Fruit fly (Drosophila melanogaster) whole organism, embryonic: Measurements from ENCODE around the gene CG9550.

Experiments used
- Ada2b ChIP-seq: fragments of 200-800 bp; sonication (Bioruptor generic); IDR thresholded peaks from 2 replicates; pipeline ENCODE4 v1.3.6; 2022; ENCODE audit warnings: missing biosample characterization, missing genetic modification characterization
- Aef1 ChIP-seq: fragments of 200-800 bp; sonication (Bioruptor generic); IDR thresholded peaks from 3 replicates; pipeline ENCODE4 v1.3.6; 2022; ENCODE audit warnings: missing biosample characterization, missing genetic modification characterization
- CG10267 ChIP-seq: fragments of 200-800 bp; sonication (Bioruptor generic); optimal IDR thresholded peaks from 2 replicates; lab custom pipeline; 2018; ENCODE audit warnings: missing biosample characterization, mild to moderate bottlenecking, missing genetic modification characterization, moderate library complexity
- CG11247 ChIP-seq: fragments of 200-800 bp; sonication (Bioruptor generic); IDR thresholded peaks from 2 replicates; pipeline ENCODE4 v1.3.6; 2022; ENCODE audit warnings: missing biosample characterization, missing genetic modification characterization
- CG12391 ChIP-seq: fragments of 200-800 bp; sonication (Bioruptor generic); optimal IDR thresholded peaks from 3 replicates; lab custom pipeline; 2018; ENCODE audit warnings: missing biosample characterization, mild to moderate bottlenecking, missing genetic modification characterization, moderate library complexity
- CG14014 ChIP-seq: fragments of 200-800 bp; sonication (Bioruptor generic); IDR thresholded peaks from 2 replicates; pipeline ENCODE4 v1.3.6; 2022; ENCODE audit warnings: missing biosample characterization, missing genetic modification characterization
- CG15696 ChIP-seq: fragments of 200-800 bp; sonication (Bioruptor generic); optimal IDR thresholded peaks from 2 replicates; lab custom pipeline; 2019; ENCODE audit warnings: missing biosample characterization, mild to moderate bottlenecking, missing genetic modification characterization, moderate library complexity
- CG17568 ChIP-seq: fragments of 200-800 bp; sonication (Bioruptor generic); optimal IDR thresholded peaks from 2 replicates; lab custom pipeline; 2018; ENCODE audit warnings: missing biosample characterization, mild to moderate bottlenecking, missing genetic modification characterization, moderate library complexity
- CG1832 ChIP-seq: fragments of 200-800 bp; sonication (Bioruptor generic); optimal IDR thresholded peaks from 2 replicates; lab custom pipeline; 2017; ENCODE audit warnings: missing biosample characterization, mild to moderate bottlenecking, missing genetic modification characterization, inconsistent platforms
- CG32532 ChIP-seq: fragments of 200-800 bp; sonication (Bioruptor generic); IDR thresholded peaks from 2 replicates; pipeline ENCODE4 v1.3.6; 2022; ENCODE audit warnings: missing biosample characterization, missing genetic modification characterization
- CG34224 ChIP-seq: fragments of 200-800 bp; sonication (Bioruptor generic); IDR thresholded peaks from 3 replicates; pipeline ENCODE4 v1.3.6; 2022; ENCODE audit warnings: missing biosample characterization, missing genetic modification characterization; ENCODE audit not compliant: partially characterized antibody
- CG42726 ChIP-seq: fragments of 200-800 bp; sonication (Bioruptor generic); IDR thresholded peaks from 2 replicates; pipeline ENCODE4 v1.3.6; 2022; ENCODE audit warnings: missing biosample characterization, missing genetic modification characterization; ENCODE audit not compliant: partially characterized antibody
- CG4282 ChIP-seq: fragments of 200-800 bp; sonication (Bioruptor generic); optimal IDR thresholded peaks from 2 replicates; lab custom pipeline; 2016; ENCODE audit warnings: missing biosample characterization, missing genetic modification characterization
- CG4820 ChIP-seq: fragments of 200-800 bp; sonication (Bioruptor generic); optimal IDR thresholded peaks from 3 replicates; lab custom pipeline; 2016; ENCODE audit warnings: missing biosample characterization, missing genetic modification characterization
- CG6175 ChIP-seq: fragments of 200-800 bp; sonication (Bioruptor generic); IDR thresholded peaks from 3 replicates; pipeline ENCODE4 v1.3.6; 2022; ENCODE audit warnings: missing biosample characterization, missing genetic modification characterization
- CG6683 ChIP-seq: fragments of 200-800 bp; sonication (Bioruptor generic); optimal IDR thresholded peaks from 2 replicates; lab custom pipeline; 2017; ENCODE audit warnings: missing biosample characterization, mild to moderate bottlenecking, missing genetic modification characterization, missing genetic modification reagents
- CG8924 ChIP-seq: fragments of 200-800 bp; optimal IDR thresholded peaks from 3 replicates; lab custom pipeline; 2019; ENCODE audit warnings: missing biosample characterization, mild to moderate bottlenecking, missing genetic modification characterization, moderate library complexity
- D19A ChIP-seq: fragments of 200-800 bp; optimal IDR thresholded peaks from 3 replicates; lab custom pipeline; 2019; ENCODE audit warnings: missing biosample characterization, mild to moderate bottlenecking, missing genetic modification characterization, moderate library complexity
- E2f1 ChIP-seq: fragments of 200-800 bp; sonication (Bioruptor generic); IDR thresholded peaks from 2 replicates; pipeline ENCODE4 v1.3.6; 2022; ENCODE audit warnings: missing biosample characterization, missing genetic modification characterization
- Fer1 ChIP-seq: fragments of 200-800 bp; sonication (Bioruptor generic); optimal IDR thresholded peaks from 2 replicates; lab custom pipeline; 2017; ENCODE audit warnings: missing biosample characterization, mild to moderate bottlenecking, missing genetic modification characterization
- Fer2 ChIP-seq: fragments of 200-800 bp; sonication (Bioruptor generic); optimal IDR thresholded peaks from 2 replicates; lab custom pipeline; 2018; ENCODE audit warnings: missing biosample characterization, mild to moderate bottlenecking, missing genetic modification characterization, moderate library complexity
- NFAT ChIP-seq: fragments of 200-800 bp; sonication (Bioruptor generic); IDR thresholded peaks from 2 replicates; pipeline ENCODE4 v1.3.6; 2022; ENCODE audit warnings: missing biosample characterization, missing genetic modification characterization
- Neu2 ChIP-seq: fragments of 200-800 bp; sonication (Bioruptor generic); optimal IDR thresholded peaks from 3 replicates; lab custom pipeline; 2016; ENCODE audit warnings: missing biosample characterization, missing genetic modification characterization, borderline replicate concordance
- Side ChIP-seq: fragments of 200-800 bp; sonication (Bioruptor generic); optimal IDR thresholded peaks from 2 replicates; lab custom pipeline; 2016; ENCODE audit warnings: missing biosample characterization, missing genetic modification characterization
- Sox102F ChIP-seq: fragments of 200-800 bp; sonication (Bioruptor generic); optimal IDR thresholded peaks from 2 replicates; lab custom pipeline; 2018; ENCODE audit warnings: missing biosample characterization, mild to moderate bottlenecking, missing genetic modification characterization, moderate library complexity
- Usf ChIP-seq: fragments of 200-800 bp; sonication (Bioruptor generic); optimal IDR thresholded peaks from 2 replicates; lab custom pipeline; 2017; ENCODE audit warnings: missing genotype, missing biosample characterization, missing genetic modification characterization
- bowl ChIP-seq: fragments of 200-800 bp; sonication (Bioruptor generic); IDR thresholded peaks from 2 replicates; pipeline ENCODE4 v1.3.6; 2022; ENCODE audit warnings: missing biosample characterization, missing genetic modification characterization
- cas ChIP-seq: fragments of 200-800 bp; sonication (Bioruptor generic); IDR thresholded peaks from 2 replicates; pipeline ENCODE4 v1.3.6; 2022; ENCODE audit warnings: missing biosample characterization, missing genetic modification characterization
- dmrt99B ChIP-seq: fragments of 200-800 bp; sonication (Bioruptor generic); optimal IDR thresholded peaks from 2 replicates; lab custom pipeline; 2018; ENCODE audit warnings: missing biosample characterization, mild to moderate bottlenecking, missing genetic modification characterization, moderate library complexity
- exex ChIP-seq: fragments of 200-800 bp; sonication (Bioruptor generic); optimal IDR thresholded peaks from 4 replicates; lab custom pipeline; 2018; ENCODE audit warnings: missing biosample characterization, mild to moderate bottlenecking, missing genetic modification characterization, moderate library complexity
- fd3F ChIP-seq: fragments of 200-800 bp; sonication (Bioruptor generic); optimal IDR thresholded peaks from 2 replicates; lab custom pipeline; 2018; ENCODE audit warnings: missing biosample characterization, mild to moderate bottlenecking, missing genetic modification characterization, moderate library complexity
- fu2 ChIP-seq: fragments of 200-800 bp; sonication (Bioruptor generic); optimal IDR thresholded peaks from 2 replicates; lab custom pipeline; 2016; ENCODE audit warnings: missing biosample characterization, missing genetic modification characterization
- ham ChIP-seq: fragments of 200-800 bp; sonication (Bioruptor generic); IDR thresholded peaks from 2 replicates; pipeline ENCODE4 v1.3.6; 2022; ENCODE audit warnings: missing biosample characterization, missing genetic modification characterization
- hbn ChIP-seq: fragments of 200-800 bp; sonication (Bioruptor generic); IDR thresholded peaks from 2 replicates; pipeline ENCODE4 v1.3.6; 2022; ENCODE audit warnings: missing biosample characterization, missing genetic modification characterization; ENCODE audit not compliant: partially characterized antibody
- jigr1 ChIP-seq: fragments of 200-800 bp; sonication (Bioruptor generic); IDR thresholded peaks from 3 replicates; pipeline ENCODE4 v1.3.6; 2022; ENCODE audit warnings: missing biosample characterization, missing genetic modification characterization
- kah ChIP-seq: fragments of 200-800 bp; sonication (Bioruptor generic); optimal IDR thresholded peaks from 2 replicates; lab custom pipeline; 2018; ENCODE audit warnings: missing biosample characterization, mild to moderate bottlenecking, missing genetic modification characterization
- kni ChIP-seq: fragments of 200-800 bp; sonication (Bioruptor generic); optimal IDR thresholded peaks from 3 replicates; lab custom pipeline; 2017; ENCODE audit warnings: mild to moderate bottlenecking, missing biosample characterization, missing genetic modification reagents, missing genetic modification characterization
- lilli ChIP-seq: fragments of 200-800 bp; sonication (Bioruptor generic); optimal IDR thresholded peaks from 3 replicates; lab custom pipeline; 2016; ENCODE audit warnings: missing biosample characterization, missing genetic modification characterization
- luna ChIP-seq: fragments of 200-800 bp; sonication (Bioruptor generic); optimal IDR thresholded peaks from 2 replicates; lab custom pipeline; 2016; ENCODE audit warnings: missing biosample characterization, missing genetic modification characterization
- maf-S ChIP-seq: fragments of 200-800 bp; sonication (Bioruptor generic); optimal IDR thresholded peaks from 2 replicates; lab custom pipeline; 2016; ENCODE audit warnings: missing biosample characterization, missing genetic modification characterization
- nerfin-1 ChIP-seq: fragments of 200-800 bp; sonication (Bioruptor generic); optimal IDR thresholded peaks from 3 replicates; lab custom pipeline; 2019; ENCODE audit warnings: missing biosample characterization, mild to moderate bottlenecking, missing genetic modification characterization, moderate library complexity
- nerfin-2 ChIP-seq: fragments of 200-800 bp; sonication (Bioruptor generic); IDR thresholded peaks from 2 replicates; pipeline ENCODE4 v1.3.6; 2022; ENCODE audit warnings: missing biosample characterization, missing genetic modification characterization; ENCODE audit not compliant: partially characterized antibody
- ranshi ChIP-seq: fragments of 200-800 bp; sonication (Bioruptor generic); IDR thresholded peaks from 2 replicates; pipeline ENCODE4 v1.3.6; 2022; ENCODE audit warnings: missing biosample characterization, missing genetic modification characterization
- sd ChIP-seq: fragments of 200-800 bp; sonication (Bioruptor generic); optimal IDR thresholded peaks from 3 replicates; lab custom pipeline; 2018; ENCODE audit warnings: missing biosample characterization, mild to moderate bottlenecking, missing genetic modification characterization, moderate library complexity
- sqz ChIP-seq: fragments of 200-800 bp; sonication (Bioruptor generic); optimal IDR thresholded peaks from 3 replicates; lab custom pipeline; 2018; ENCODE audit warnings: missing biosample characterization, mild to moderate bottlenecking, missing genetic modification characterization
- sr ChIP-seq: fragments of 200-800 bp; sonication (Bioruptor generic); IDR thresholded peaks from 3 replicates; pipeline ENCODE4 v1.3.6; 2022; ENCODE audit warnings: missing biosample characterization, missing genetic modification characterization
- tna ChIP-seq: fragments of 200-800 bp; sonication (Bioruptor generic); IDR thresholded peaks from 2 replicates; pipeline ENCODE4 v1.3.6; 2022; ENCODE audit warnings: missing biosample characterization, missing genetic modification characterization; ENCODE audit not compliant: partially characterized antibody
- unpg ChIP-seq: fragments of 200-800 bp; sonication (Bioruptor generic); optimal IDR thresholded peaks from 3 replicates; lab custom pipeline; 2018; ENCODE audit warnings: missing biosample characterization, mild to moderate bottlenecking, missing genetic modification characterization, moderate library complexity
- zen2 ChIP-seq: fragments of 200-800 bp; sonication (Bioruptor generic); IDR thresholded peaks from 3 replicates; pipeline ENCODE4 v1.3.6; 2022; ENCODE audit warnings: missing biosample characterization, missing genetic modification characterization; ENCODE audit not compliant: partially characterized antibody
- zf30C ChIP-seq: fragments of 200-800 bp; sonication (Bioruptor generic); optimal IDR thresholded peaks from 3 replicates; lab custom pipeline; 2018; ENCODE audit warnings: missing biosample characterization, mild to moderate bottlenecking, missing genetic modification characterization

CG9550 gene

DNA sequence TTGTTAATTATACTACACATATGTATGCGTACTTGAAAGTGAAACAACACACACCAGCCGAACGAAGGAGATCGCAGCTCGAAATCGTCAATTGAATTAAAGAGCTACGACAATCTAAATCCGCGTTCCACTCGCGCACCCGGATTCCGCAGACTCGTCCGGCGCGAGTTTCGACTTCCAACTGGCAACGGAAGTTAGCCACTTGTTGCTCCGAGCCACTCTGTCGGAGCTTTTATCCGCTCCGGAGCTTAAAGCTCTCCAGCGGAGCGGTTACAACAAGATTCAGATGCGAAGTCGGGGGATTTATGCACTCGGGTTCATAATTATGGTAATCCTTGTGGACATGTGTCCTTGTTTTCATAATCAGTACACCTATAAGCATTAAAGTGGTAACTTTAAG, 31.4 kb upstream of the CG9550 start, which contains the start of gene Rchy1 (continued):
- TF ChIP-seq Ada2b (GFP tag; lab: Robert Waterston, UW) (no peak), CG4820 (GFP tag; lab: Kevin White, UChicago) (no peak), CG17568 (GFP tag; lab: Kevin White, UChicago) (no peak), zen2 (no peak), sd (tag; lab: Kevin White, UChicago) (peak; percentile 34), kah (peak; percentile 98), lilli (GFP tag; lab: Kevin White, UChicago) (peak; percentile 18), CG15696 (tag; lab: Kevin White, UChicago) (no peak), CG11247 (GFP tag; lab: Robert Waterston, UW) (peak; percentile 8; the same call in 1 of the 2 replicates), ham (no peak), Neu2 (GFP tag; lab: Kevin White, UChicago) (no peak), Fer1 (peak; percentile 65), ranshi (peak; percentile 9; the same call in 1 of the 2 replicates), bowl (GFP tag; lab: Robert Waterston, UW) (0 out of 2 replicates have a peak, but pooled peaks have one; percentile 12), kni (no peak), exex (tag; lab: Kevin White, UChicago) (no peak), CG6683 (no peak), cas (GFP tag; lab: Robert Waterston, UW) (no peak), fu2 (GFP tag; lab: Kevin White, UChicago) (no peak), CG10267 (no peak), nerfin-2 (no peak), fd3F (no peak), Aef1 (GFP tag; lab: Robert Waterston, UW) (no peak), Usf (no peak), CG4282 (GFP tag; lab: Kevin White, UChicago) (no peak), CG42726 (no peak; the same call in 1 of the 2 replicates), Fer2 (tag; lab: Kevin White, UChicago) (no peak), unpg (GFP tag; lab: Kevin White, UChicago) (peak; percentile 1), sr (GFP tag; lab: Robert Waterston, UW) (no peak), jigr1 (GFP tag; lab: Robert Waterston, UW) (no peak), CG14014 (GFP tag; lab: Robert Waterston, UW) (peak; percentile 12; the same call in 1 of the 2 replicates), zf30C (no peak), sqz (GFP tag; lab: Kevin White, UChicago) (no peak), Side (GFP tag; lab: Kevin White, UChicago) (no peak), NFAT (GFP tag; lab: Robert Waterston, UW) (peak; percentile 54; the same call in 1 of the 2 replicates), hbn (GFP tag; lab: Robert Waterston, UW) (no peak), D19A (tag; lab: Kevin White, UChicago) (no peak), Sox102F (GFP tag; lab: Kevin White, UChicago) (no peak), CG6175 (GFP tag; lab: Robert Waterston, UW) (no peak), E2f1 (GFP tag; lab: Robert Waterston, UW) (no peak), tna (GFP tag; lab: Robert Waterston, UW) (no peak; the same call in 1 of the 2 replicates), nerfin-1 (tag; lab: Kevin White, UChicago) (no peak), CG34224 (GFP tag; lab: Robert Waterston, UW) (no peak), maf-S (GFP tag; lab: Kevin White, UChicago) (no peak), dmrt99B (no peak), CG1832 (no peak), CG32532 (GFP tag; lab: Robert Waterston, UW) (peak; percentile 29; the same call in 1 of the 2 replicates), CG12391 (tag; lab: Kevin White, UChicago) (no peak), CG8924 (no peak), luna (GFP tag; lab: Kevin White, UChicago) (no peak)
